Fruit fly (Drosophila melanogaster): Measurements from ENCODE around the gene CG34028.
A peak's percentile ranks its signal among the peaks of the same experiment; 100 is the strongest.

The CG34028 gene

dm6 chrX:9474115-9474514, 37.2 kb upstream of the CG34028 start (continued):
- TF ChIP-seq salr (GFP tag; optimal IDR thresholded peaks at IDR 0.05) (no peak), ss (GFP tag; optimal IDR thresholded peaks at IDR 0.05) (no peak), dac (GFP tag; optimal IDR thresholded peaks at IDR 0.05) (no peak), Ets21C (GFP tag; optimal IDR thresholded peaks at IDR 0.05) (no peak), fd59A (GFP tag; optimal IDR thresholded peaks at IDR 0.05) (no peak), Sox15 (GFP tag; optimal IDR thresholded peaks at IDR 0.05) (no peak), eg (GFP tag; IDR thresholded peaks at IDR 0.05) (peak; percentile 78; the same call in 2 of the 3 replicates), Smox (GFP tag; optimal IDR thresholded peaks at IDR 0.05) (no peak)

dm6 chrX:9476908-9477307, 34.4 kb upstream of the CG34028 start:
- TF ChIP-seq CG7368 (GFP tag; optimal IDR thresholded peaks at IDR 0.05): no peak
- no peak for TF ChIP-seq spab (GFP tag; optimal IDR thresholded peaks at IDR 0.05)
- peak; percentile 18 for TF ChIP-seq CG8632 (GFP tag; optimal IDR thresholded peaks at IDR 0.05)
- TF ChIP-seq svp (GFP tag): peak; percentile 16
- peak; percentile 45 for TF ChIP-seq Ets96B (tag; optimal IDR thresholded peaks at IDR 0.05)
- TF ChIP-seq fkh (GFP tag; optimal IDR thresholded peaks at IDR 0.05): no peak
- TF ChIP-seq CG6808 (GFP tag; optimal IDR thresholded peaks at IDR 0.05): peak; percentile 15
- peak; percentile 18 for TF ChIP-seq CG3919 (GFP tag; optimal IDR thresholded peaks at IDR 0.05)
- no peak for TF ChIP-seq CG1621 (tag; optimal IDR thresholded peaks at IDR 0.05)
- peak; percentile 39; the same call in 1 of the 3 replicates for TF ChIP-seq CG8119 (GFP tag; IDR thresholded peaks at IDR 0.05)
- 0 out of 3 replicates have a peak, but pooled peaks have one; percentile 29 for TF ChIP-seq eg (GFP tag; IDR thresholded peaks at IDR 0.05)
- no peak for TF ChIP-seq salr (GFP tag; optimal IDR thresholded peaks at IDR 0.05)
- peak; percentile 17 for TF ChIP-seq net (GFP tag; optimal IDR thresholded peaks at IDR 0.05)
- no peak for TF ChIP-seq Hr39 (GFP tag; optimal IDR thresholded peaks at IDR 0.05)
- peak; percentile 33 for TF ChIP-seq CG10631 (GFP tag; optimal IDR thresholded peaks at IDR 0.05)
- TF ChIP-seq achi (GFP tag; optimal IDR thresholded peaks at IDR 0.05): peak; percentile 25
- no peak for TF ChIP-seq fd85E (GFP tag; optimal IDR thresholded peaks at IDR 0.05)
- no peak for TF ChIP-seq Blimp-1 (GFP tag; optimal IDR thresholded peaks at IDR 0.05)
- peak; percentile 4 for TF ChIP-seq CG34406 (GFP tag; optimal IDR thresholded peaks at IDR 0.05)
- TF ChIP-seq ss (GFP tag; optimal IDR thresholded peaks at IDR 0.05): peak; percentile 9 to 41
- TF ChIP-seq CG6163 (GFP tag; IDR thresholded peaks at IDR 0.05): 0 out of 3 replicates have a peak, but pooled peaks have one; percentile 42
- no peak for TF ChIP-seq cyc (GFP tag; optimal IDR thresholded peaks at IDR 0.05)
- no peak for TF ChIP-seq Sox102F (GFP tag; optimal IDR thresholded peaks at IDR 0.05)
- peak; percentile 28 for TF ChIP-seq CG10669 (GFP tag; optimal IDR thresholded peaks at IDR 0.05)
- peak; percentile 5 for TF ChIP-seq topi (GFP tag; optimal IDR thresholded peaks at IDR 0.05)
- TF ChIP-seq Ets21C (GFP tag; optimal IDR thresholded peaks at IDR 0.05): no peak
- TF ChIP-seq CG16779 (tag; optimal IDR thresholded peaks at IDR 0.05): no peak
- peak; percentile 81 for TF ChIP-seq Eip78C (GFP tag)
- TF ChIP-seq vri (GFP tag; optimal IDR thresholded peaks at IDR 0.05): no peak
- TF ChIP-seq OdsH (GFP tag; optimal IDR thresholded peaks at IDR 0.05): peak; percentile 4
- TF ChIP-seq CG6792 (GFP tag; optimal IDR thresholded peaks at IDR 0.05): no peak
- TF ChIP-seq CG6854 (GFP tag; optimal IDR thresholded peaks at IDR 0.05): no peak
- TF ChIP-seq CG8319 (GFP tag; optimal IDR thresholded peaks at IDR 0.05): no peak
- peak; percentile 13 for TF ChIP-seq Smox (GFP tag; optimal IDR thresholded peaks at IDR 0.05)
- TF ChIP-seq Eip75B (GFP tag; optimal IDR thresholded peaks at IDR 0.05): peak; percentile 15
- no peak for TF ChIP-seq CG6276 (GFP tag; optimal IDR thresholded peaks at IDR 0.05)
- peak; percentile 48 for TF ChIP-seq CG32006 (GFP tag; optimal IDR thresholded peaks at IDR 0.05)
- TF ChIP-seq esn (GFP tag; optimal IDR thresholded peaks at IDR 0.05): peak; percentile 37
- peak; percentile 22 for TF ChIP-seq dsx (GFP tag; optimal IDR thresholded peaks at IDR 0.05; ENCODE audit: poor library complexity, severe bottlenecking)
- TF ChIP-seq Lpt (GFP tag; optimal IDR thresholded peaks at IDR 0.05): no peak
- no peak for TF ChIP-seq Hr38 (GFP tag; optimal IDR thresholded peaks at IDR 0.05)
- TF ChIP-seq Met (GFP tag; optimal IDR thresholded peaks at IDR 0.05): peak; percentile 15
- TF ChIP-seq CG11902 (GFP tag; optimal IDR thresholded peaks at IDR 0.05): no peak
- peak; percentile 19 for TF ChIP-seq pdm3 (GFP tag; optimal IDR thresholded peaks at IDR 0.05)
- no peak for TF ChIP-seq dac (GFP tag; optimal IDR thresholded peaks at IDR 0.05)
- peak; percentile 38 for TF ChIP-seq acj6 (GFP tag; optimal IDR thresholded peaks at IDR 0.05)
- TF ChIP-seq Eip93F (GFP tag; optimal IDR thresholded peaks at IDR 0.05): no peak
- TF ChIP-seq fd59A (GFP tag; optimal IDR thresholded peaks at IDR 0.05): no peak
